Fruit fly (Drosophila melanogaster) whole organism, prepupa: ENCODE results near the gene ppk24.
A peak's percentile ranks its signal among the peaks of the same experiment; 100 is the strongest.

Source experiments
- Blimp-1 ChIP-seq: fragments of 200-800 bp; sonication (Bioruptor generic); optimal IDR thresholded peaks from 3 replicates; lab custom pipeline; 2017; ENCODE audit warnings: missing biosample characterization, missing genetic modification characterization, mild to moderate bottlenecking, moderate library complexity, missing genetic modification reagents
- CG10631 ChIP-seq: fragments of 200-800 bp; sonication (Bioruptor generic); optimal IDR thresholded peaks from 2 replicates; lab custom pipeline; 2016; ENCODE audit warnings: missing biosample characterization, missing genetic modification characterization
- CG11294 ChIP-seq: fragments of 200-800 bp; sonication (Bioruptor generic); IDR thresholded peaks from 2 replicates; pipeline ENCODE4 v1.3.6; 2022; ENCODE audit warnings: missing biosample characterization, missing genetic modification characterization
- CG11762 ChIP-seq: fragments of 200-800 bp; sonication (Bioruptor generic); optimal IDR thresholded peaks from 3 replicates; lab custom pipeline; 2016; ENCODE audit warnings: missing biosample characterization, missing genetic modification characterization; ENCODE audit not compliant: insufficient read depth
- CG11902 ChIP-seq: fragments of 200-800 bp; sonication (Bioruptor generic); optimal IDR thresholded peaks from 3 replicates; lab custom pipeline; 2016; ENCODE audit warnings: missing biosample characterization, missing genetic modification characterization
- CG15336 ChIP-seq: fragments of 200-800 bp; sonication (Bioruptor generic); IDR thresholded peaks from 2 replicates; pipeline ENCODE4 v1.3.6; 2022; ENCODE audit warnings: missing biosample characterization, missing genetic modification characterization
- CG1621 ChIP-seq: fragments of 200-800 bp; sonication (Bioruptor generic); optimal IDR thresholded peaks from 3 replicates; lab custom pipeline; 2018; ENCODE audit warnings: missing biosample characterization, mild to moderate bottlenecking, missing genetic modification characterization
- CG16779 ChIP-seq: fragments of 200-800 bp; sonication (Bioruptor generic); optimal IDR thresholded peaks from 3 replicates; lab custom pipeline; 2017; ENCODE audit warnings: missing biosample characterization, mild to moderate bottlenecking, missing genetic modification characterization
- CG3032 ChIP-seq: fragments of 200-800 bp; optimal IDR thresholded peaks from 2 replicates; lab custom pipeline; 2019; ENCODE audit warnings: missing biosample characterization, mild to moderate bottlenecking, missing genetic modification characterization, moderate library complexity
- CG32006 ChIP-seq: fragments of 200-800 bp; sonication (Bioruptor generic); optimal IDR thresholded peaks from 3 replicates; lab custom pipeline; 2017; ENCODE audit warnings: missing biosample characterization, mild to moderate bottlenecking, missing genetic modification characterization
- CG34406 ChIP-seq: fragments of 200-800 bp; sonication (Bioruptor generic); optimal IDR thresholded peaks from 3 replicates; lab custom pipeline; 2016; ENCODE audit warnings: missing biosample characterization, missing genetic modification characterization
- CG3919 ChIP-seq: fragments of 200-800 bp; sonication (Bioruptor generic); optimal IDR thresholded peaks from 3 replicates; lab custom pipeline; 2016; ENCODE audit warnings: missing biosample characterization, missing genetic modification characterization
- CG4318 ChIP-seq: fragments of 200-800 bp; sonication (Bioruptor generic); optimal IDR thresholded peaks from 3 replicates; lab custom pipeline; 2017; ENCODE audit warnings: missing biosample characterization, mild to moderate bottlenecking, missing genetic modification characterization
- CG6163 ChIP-seq: fragments of 200-800 bp; sonication (Bioruptor generic); IDR thresholded peaks from 3 replicates; pipeline ENCODE4 v1.3.6; 2022; ENCODE audit warnings: missing biosample characterization, missing genetic modification characterization
- CG6808 ChIP-seq: fragments of 200-800 bp; sonication (Bioruptor generic); optimal IDR thresholded peaks from 3 replicates; lab custom pipeline; 2017; ENCODE audit warnings: missing biosample characterization, missing genetic modification characterization, mild to moderate bottlenecking, moderate library complexity, missing genetic modification reagents
- CG6854 ChIP-seq: fragments of 200-800 bp; sonication (Bioruptor generic); optimal IDR thresholded peaks from 2 replicates; lab custom pipeline; 2017; ENCODE audit warnings: missing biosample characterization, mild to moderate bottlenecking, missing genetic modification characterization
- CG7368 ChIP-seq: fragments of 200-800 bp; sonication (Bioruptor generic); optimal IDR thresholded peaks from 3 replicates; lab custom pipeline; 2016; ENCODE audit warnings: missing biosample characterization, missing genetic modification characterization
- CG8119 ChIP-seq: fragments of 200-800 bp; sonication (Bioruptor generic); IDR thresholded peaks from 3 replicates; pipeline ENCODE4 v1.3.6; 2022; ENCODE audit warnings: missing biosample characterization, missing genetic modification characterization
- CG8632 ChIP-seq: fragments of 200-800 bp; sonication (Bioruptor generic); optimal IDR thresholded peaks from 3 replicates; lab custom pipeline; 2016; ENCODE audit warnings: missing biosample characterization, missing genetic modification characterization
- CG9139 ChIP-seq: fragments of 200-800 bp; sonication (Bioruptor generic); optimal IDR thresholded peaks from 3 replicates; lab custom pipeline; 2017; ENCODE audit warnings: missing biosample characterization, mild to moderate bottlenecking, missing genetic modification characterization
- Eip75B ChIP-seq: fragments of 200-800 bp; sonication (Bioruptor generic); optimal IDR thresholded peaks from 3 replicates; lab custom pipeline; 2016; ENCODE audit warnings: missing biosample characterization, missing genetic modification characterization
- Eip78C ChIP-seq: fragments of 200-800 bp; sonication (Bioruptor generic); peaks from one replicate; lab custom pipeline; 2016; ENCODE audit warnings: missing biosample characterization, missing genetic modification characterization
- Ets96B ChIP-seq: fragments of 200-800 bp; optimal IDR thresholded peaks from 2 replicates; lab custom pipeline; 2019; ENCODE audit warnings: missing biosample characterization, mild to moderate bottlenecking, missing genetic modification characterization, moderate library complexity
- Gug ChIP-seq: fragments of 200-800 bp; sonication (Bioruptor generic); IDR thresholded peaks from 2 replicates; pipeline ENCODE4 v1.3.6; 2022; ENCODE audit warnings: missing biosample characterization, missing genetic modification characterization
- Hr38 ChIP-seq: sonication (Bioruptor generic); optimal IDR thresholded peaks from 2 replicates; lab custom pipeline; 2016; ENCODE audit warnings: missing biosample characterization, missing genetic modification characterization
- Lpt ChIP-seq: fragments of 200-800 bp; sonication (Bioruptor generic); optimal IDR thresholded peaks from 3 replicates; lab custom pipeline; 2016; ENCODE audit warnings: missing biosample characterization, missing genetic modification characterization
- Met ChIP-seq: fragments of 200-800 bp; sonication (Bioruptor generic); optimal IDR thresholded peaks from 3 replicates; lab custom pipeline; 2016; ENCODE audit warnings: missing biosample characterization, missing genetic modification characterization
- Sox15 ChIP-seq: fragments of 200-800 bp; sonication (Bioruptor generic); optimal IDR thresholded peaks from 3 replicates; lab custom pipeline; 2016; ENCODE audit warnings: missing biosample characterization, missing genetic modification characterization
- acj6 ChIP-seq: fragments of 200-800 bp; sonication (Bioruptor generic); optimal IDR thresholded peaks from 3 replicates; lab custom pipeline; 2016; ENCODE audit warnings: missing biosample characterization, missing genetic modification characterization
- cyc ChIP-seq: fragments of 200-800 bp; sonication (Bioruptor generic); optimal IDR thresholded peaks from 3 replicates; lab custom pipeline; 2016; ENCODE audit warnings: missing biosample characterization, missing genetic modification characterization
- dac ChIP-seq: fragments of 200-800 bp; sonication (Bioruptor generic); optimal IDR thresholded peaks from 2 replicates; lab custom pipeline; 2017; ENCODE audit warnings: missing biosample characterization, mild to moderate bottlenecking, missing genetic modification characterization
- eg ChIP-seq: fragments of 200-800 bp; sonication (Bioruptor generic); IDR thresholded peaks from 3 replicates; pipeline ENCODE4 v1.3.6; 2022; ENCODE audit warnings: missing biosample characterization, missing genetic modification characterization
- esn ChIP-seq: fragments of 200-800 bp; sonication (Bioruptor generic); optimal IDR thresholded peaks from 2 replicates; lab custom pipeline; 2016; ENCODE audit warnings: missing biosample characterization, mild to moderate bottlenecking, missing genetic modification characterization, moderate library complexity
- fd85E ChIP-seq: fragments of 200-800 bp; sonication (Bioruptor generic); optimal IDR thresholded peaks from 3 replicates; lab custom pipeline; 2016; ENCODE audit warnings: missing biosample characterization, missing genetic modification characterization
- fkh ChIP-seq: fragments of 200-800 bp; sonication (Bioruptor generic); optimal IDR thresholded peaks from 3 replicates; lab custom pipeline; 2017; ENCODE audit warnings: missing biosample characterization, mild to moderate bottlenecking, missing genetic modification characterization, moderate library complexity
- lz ChIP-seq: fragments of 200-800 bp; sonication (Bioruptor generic); optimal IDR thresholded peaks from 3 replicates; lab custom pipeline; 2016; ENCODE audit warnings: missing biosample characterization, missing genetic modification characterization
- net ChIP-seq: fragments of 200-800 bp; sonication (Bioruptor generic); optimal IDR thresholded peaks from 3 replicates; lab custom pipeline; 2016; ENCODE audit warnings: missing biosample characterization, missing genetic modification characterization
- salr ChIP-seq, 2 experiments: fragments of 200-800 bp; sonication (Bioruptor generic); optimal IDR thresholded peaks; 3 replicates each; lab custom pipeline; 2016 to 2018; ENCODE audit warnings: missing biosample characterization in 2 of 2, missing genetic modification characterization in 2 of 2, mild to moderate bottlenecking in 1 of 2
- spab ChIP-seq: fragments of 200-800 bp; sonication (Bioruptor generic); optimal IDR thresholded peaks from 2 replicates; lab custom pipeline; 2017; ENCODE audit warnings: missing biosample characterization, mild to moderate bottlenecking, missing genetic modification characterization, missing genetic modification reagents
- svp ChIP-seq: fragments of 200-800 bp; sonication (Bioruptor generic); peaks from one replicate; lab custom pipeline; 2016; ENCODE audit warnings: missing biosample characterization, missing genetic modification characterization
- topi ChIP-seq: fragments of 200-800 bp; sonication (Bioruptor generic); optimal IDR thresholded peaks from 3 replicates; lab custom pipeline; 2016; ENCODE audit warnings: missing biosample characterization, missing genetic modification characterization
- vri ChIP-seq: fragments of 200-800 bp; sonication (Bioruptor generic); optimal IDR thresholded peaks from 3 replicates; lab custom pipeline; 2016; ENCODE audit warnings: missing biosample characterization, mild to moderate bottlenecking, missing genetic modification characterization

The ppk24 gene

dm6 chr3R:31221337-31222047, 44.0 kb upstream of the ppk24 start (continued):
- TF ChIP-seq CG6854 (GFP tag; lab: Kevin White, UChicago) (peak; percentile 54), CG3919 (GFP tag; lab: Kevin White, UChicago) (peak; percentile 29), vri (GFP tag; lab: Kevin White, UChicago) (no peak), CG8119 (no peak), dac (GFP tag; lab: Kevin White, UChicago) (peak; percentile 62), acj6 (GFP tag; lab: Kevin White, UChicago) (no peak), CG1621 (tag; lab: Kevin White, UChicago) (peak; percentile 82), lz (GFP tag; lab: Kevin White, UChicago) (no peak), svp (GFP tag; lab: Kevin White, UChicago) (peak; percentile 91), eg (GFP tag; lab: Robert Waterston, UW) (no peak), topi (GFP tag; lab: Kevin White, UChicago) (no peak), CG16779 (tag; lab: Kevin White, UChicago) (peak; percentile 86), CG32006 (GFP tag; lab: Kevin White, UChicago) (peak; percentile 66), CG34406 (GFP tag; lab: Kevin White, UChicago) (peak; percentile 41), Ets96B (tag; lab: Kevin White, UChicago) (peak; percentile 71), CG4318 (GFP tag; lab: Kevin White, UChicago) (no peak), fkh (GFP tag; lab: Kevin White, UChicago) (peak; percentile 84), Sox15 (GFP tag; lab: Kevin White, UChicago) (no peak), fd85E (GFP tag; lab: Kevin White, UChicago) (no peak), CG15336 (GFP tag; lab: Robert Waterston, UW) (no peak), CG11762 (GFP tag; lab: Kevin White, UChicago) (peak; percentile 33), Gug (no peak), CG3032 (tag; lab: Kevin White, UChicago) (peak; percentile 62), Met (no peak), salr (GFP tag; optimal IDR thresholded peaks at IDR 0.05; lab: Kevin White, UChicago) (peak; percentile 58 to 74), cyc (no peak), Eip75B (GFP tag; lab: Kevin White, UChicago) (peak; percentile 41), CG8632 (GFP tag; lab: Kevin White, UChicago) (peak; percentile 28), CG6163 (GFP tag; lab: Robert Waterston, UW) (no peak), net (GFP tag; lab: Kevin White, UChicago) (peak; percentile 71), CG7368 (peak; percentile 29), Hr38 (no peak), Lpt (peak; percentile 52), CG11294 (GFP tag; lab: Robert Waterston, UW) (no peak), spab (GFP tag; lab: Kevin White, UChicago) (peak; percentile 79), CG6808 (GFP tag; lab: Kevin White, UChicago) (peak; percentile 83), CG11902 (GFP tag; lab: Kevin White, UChicago) (no peak), Eip78C (GFP tag; lab: Kevin White, UChicago) (peak; percentile 68), CG9139 (GFP tag; lab: Kevin White, UChicago) (peak; percentile 81), CG10631 (GFP tag; lab: Kevin White, UChicago) (no peak), Blimp-1 (peak; percentile 37), esn (GFP tag; lab: Kevin White, UChicago) (no peak)
- TF ChIP-seq, all 60 proteins: peak for 34
